Fruit fly (Drosophila melanogaster) whole organism, embryonic: ENCODE data around the gene mask.

Experiments used
- ATbp ChIP-seq: fragments of 200-800 bp; sonication (Bioruptor generic); optimal IDR thresholded peaks from 2 replicates; lab custom pipeline; 2017; ENCODE audit warnings: missing biosample characterization, mild to moderate bottlenecking, missing genetic modification characterization, missing genetic modification reagents
- CG10209 ChIP-seq: fragments of 200-800 bp; sonication (Bioruptor generic); optimal IDR thresholded peaks from 3 replicates; lab custom pipeline; 2017; ENCODE audit warnings: missing biosample characterization, mild to moderate bottlenecking, missing genetic modification characterization, missing genetic modification reagents
- CG10462 ChIP-seq: fragments of 200-800 bp; sonication (Bioruptor generic); optimal IDR thresholded peaks from 2 replicates; lab custom pipeline; 2016; ENCODE audit warnings: missing biosample characterization, missing genetic modification characterization
- CG12299 ChIP-seq: fragments of 200-800 bp; sonication (Bioruptor generic); optimal IDR thresholded peaks from 2 replicates; lab custom pipeline; 2018; ENCODE audit warnings: missing biosample characterization, mild to moderate bottlenecking, missing genetic modification characterization
- CG12744 ChIP-seq: fragments of 200-800 bp; sonication (Bioruptor generic); optimal IDR thresholded peaks from 2 replicates; lab custom pipeline; 2016; ENCODE audit warnings: missing biosample characterization, missing genetic modification characterization
- CG13624 ChIP-seq: fragments of 200-800 bp; sonication (Bioruptor generic); optimal IDR thresholded peaks from 2 replicates; lab custom pipeline; 2016; ENCODE audit warnings: missing biosample characterization, missing genetic modification characterization
- CG14050 ChIP-seq: fragments of 200-800 bp; sonication (Bioruptor generic); IDR thresholded peaks from 3 replicates; pipeline ENCODE4 v1.3.6; 2022; ENCODE audit warnings: missing biosample characterization, missing genetic modification characterization
- CG15514 ChIP-seq: fragments of 200-800 bp; sonication (Bioruptor generic); optimal IDR thresholded peaks from 3 replicates; lab custom pipeline; 2017; ENCODE audit warnings: missing biosample characterization, missing genetic modification characterization, mild to moderate bottlenecking, moderate library complexity, missing genetic modification reagents
- CG15601 ChIP-seq: fragments of 200-800 bp; sonication (Bioruptor generic); optimal IDR thresholded peaks from 3 replicates; lab custom pipeline; 2019; ENCODE audit warnings: missing biosample characterization, mild to moderate bottlenecking, missing genetic modification characterization, moderate library complexity
- CG16779 ChIP-seq: fragments of 200-800 bp; sonication (Bioruptor generic); IDR thresholded peaks from 2 replicates; pipeline ENCODE4 v1.3.6; 2022; ENCODE audit warnings: missing biosample characterization, missing genetic modification characterization
- CG16863 ChIP-seq: fragments of 200-800 bp; sonication (Bioruptor generic); optimal IDR thresholded peaks from 3 replicates; lab custom pipeline; 2016; ENCODE audit warnings: missing biosample characterization, missing genetic modification characterization
- CG17186 ChIP-seq: fragments of 200-800 bp; sonication (Bioruptor generic); optimal IDR thresholded peaks from 3 replicates; lab custom pipeline; 2017; ENCODE audit warnings: missing biosample characterization, missing genetic modification reagents, missing genetic modification characterization
- CG17359 ChIP-seq: fragments of 200-800 bp; sonication (Bioruptor generic); optimal IDR thresholded peaks from 3 replicates; lab custom pipeline; 2018; ENCODE audit warnings: missing biosample characterization, mild to moderate bottlenecking, missing genetic modification characterization, moderate library complexity
- CG17568 ChIP-seq: fragments of 200-800 bp; sonication (Bioruptor generic); optimal IDR thresholded peaks from 2 replicates; lab custom pipeline; 2018; ENCODE audit warnings: missing biosample characterization, mild to moderate bottlenecking, missing genetic modification characterization, moderate library complexity
- CG18011 ChIP-seq: fragments of 200-800 bp; sonication (Bioruptor generic); optimal IDR thresholded peaks from 2 replicates; lab custom pipeline; 2017; ENCODE audit warnings: missing biosample characterization, missing genetic modification characterization, mild to moderate bottlenecking, moderate library complexity, missing genotype
- CG2199 ChIP-seq: fragments of 200-800 bp; sonication (Bioruptor generic); IDR thresholded peaks from 3 replicates; pipeline ENCODE4 v1.3.6; 2022; ENCODE audit warnings: missing biosample characterization, missing genetic modification characterization
- CG31441 ChIP-seq: fragments of 200-800 bp; sonication (Bioruptor generic); IDR thresholded peaks from 2 replicates; pipeline ENCODE4 v1.3.6; 2022; ENCODE audit warnings: missing biosample characterization, missing genetic modification characterization
- CG3995 ChIP-seq: fragments of 200-800 bp; sonication (Bioruptor generic); optimal IDR thresholded peaks from 3 replicates; lab custom pipeline; 2016; ENCODE audit warnings: missing biosample characterization, missing genetic modification characterization
- CG5953 ChIP-seq: fragments of 200-800 bp; sonication (Bioruptor generic); IDR thresholded peaks from 2 replicates; pipeline ENCODE4 v1.3.6; 2022; ENCODE audit warnings: missing biosample characterization, missing genetic modification characterization
- CG8281 ChIP-seq: fragments of 200-800 bp; sonication (Bioruptor generic); optimal IDR thresholded peaks from 2 replicates; lab custom pipeline; 2018; ENCODE audit warnings: missing biosample characterization, mild to moderate bottlenecking, missing genetic modification characterization, moderate library complexity
- CG8359 ChIP-seq: fragments of 200-800 bp; sonication (Bioruptor generic); optimal IDR thresholded peaks from 2 replicates; lab custom pipeline; 2017; ENCODE audit warnings: missing biosample characterization, mild to moderate bottlenecking, missing genetic modification characterization, borderline replicate concordance
- CG9215 ChIP-seq: fragments of 200-800 bp; sonication (Bioruptor generic); IDR thresholded peaks from 2 replicates; pipeline ENCODE4 v1.3.6; 2022; ENCODE audit warnings: missing biosample characterization, missing genetic modification characterization
- CG9797 ChIP-seq: fragments of 200-800 bp; sonication (Bioruptor generic); optimal IDR thresholded peaks from 3 replicates; lab custom pipeline; 2018; ENCODE audit warnings: missing biosample characterization, mild to moderate bottlenecking, missing genetic modification characterization
- CG9876 ChIP-seq: fragments of 200-800 bp; sonication (Bioruptor generic); optimal IDR thresholded peaks from 2 replicates; lab custom pipeline; 2016; ENCODE audit warnings: missing biosample characterization, missing genetic modification characterization
- Dref ChIP-seq: fragments of 200-800 bp; sonication (Bioruptor generic); IDR thresholded peaks from 2 replicates; pipeline ENCODE4 v1.3.6; 2022; ENCODE audit warnings: missing biosample characterization, missing genetic modification characterization
- Fer2 ChIP-seq: fragments of 200-800 bp; sonication (Bioruptor generic); optimal IDR thresholded peaks from 2 replicates; lab custom pipeline; 2018; ENCODE audit warnings: missing biosample characterization, mild to moderate bottlenecking, missing genetic modification characterization, moderate library complexity
- Gsc ChIP-seq: fragments of 200-800 bp; sonication (Bioruptor generic); IDR thresholded peaks from 2 replicates; pipeline ENCODE4 v1.3.6; 2022; ENCODE audit warnings: missing biosample characterization, missing genetic modification characterization
- HmgZ ChIP-seq: fragments of 200-800 bp; sonication (Bioruptor generic); optimal IDR thresholded peaks from 2 replicates; lab custom pipeline; 2018; ENCODE audit warnings: missing biosample characterization, mild to moderate bottlenecking, missing genetic modification characterization
- Jarid2 ChIP-seq: fragments of 200-800 bp; sonication (Bioruptor generic); optimal IDR thresholded peaks from 3 replicates; lab custom pipeline; 2017; ENCODE audit warnings: mild to moderate bottlenecking, missing biosample characterization, missing genetic modification reagents, missing genetic modification characterization
- Mrtf ChIP-seq: fragments of 200-800 bp; sonication (Bioruptor generic); IDR thresholded peaks from 3 replicates; pipeline ENCODE4 v1.3.6; 2022; ENCODE audit warnings: missing biosample characterization, missing genetic modification characterization
- NC2β ChIP-seq: fragments of 200-800 bp; sonication (Bioruptor generic); optimal IDR thresholded peaks from 2 replicates; lab custom pipeline; 2016; ENCODE audit warnings: missing biosample characterization, missing genetic modification characterization
- Nf-YA ChIP-seq: fragments of 200-800 bp; sonication (Bioruptor generic); IDR thresholded peaks from 2 replicates; pipeline ENCODE4 v1.3.6; 2022; ENCODE audit warnings: missing biosample characterization, missing genetic modification characterization
- Oaz ChIP-seq: fragments of 200-800 bp; sonication (Bioruptor generic); IDR thresholded peaks from 2 replicates; pipeline ENCODE4 v1.3.6; 2022; ENCODE audit warnings: missing biosample characterization, missing genetic modification characterization
- Oli ChIP-seq: fragments of 200-800 bp; sonication (Bioruptor generic); optimal IDR thresholded peaks from 2 replicates; lab custom pipeline; 2018; ENCODE audit warnings: missing biosample characterization, mild to moderate bottlenecking, missing genetic modification characterization, moderate library complexity
- Rx ChIP-seq: fragments of 200-800 bp; sonication (Bioruptor generic); IDR thresholded peaks from 2 replicates; pipeline ENCODE4 v1.3.6; 2022; ENCODE audit warnings: missing biosample characterization, missing genetic modification characterization
- Spps ChIP-seq: fragments of 200-800 bp; sonication (Bioruptor generic); optimal IDR thresholded peaks from 2 replicates; lab custom pipeline; 2018; ENCODE audit warnings: missing biosample characterization, mild to moderate bottlenecking, missing genetic modification characterization
- Vsx1 ChIP-seq: fragments of 200-800 bp; sonication (Bioruptor generic); optimal IDR thresholded peaks from 2 replicates; lab custom pipeline; 2017; ENCODE audit warnings: missing biosample characterization, mild to moderate bottlenecking, missing genetic modification characterization, missing genetic modification reagents
- Xrp1 ChIP-seq: fragments of 200-800 bp; sonication (Bioruptor generic); IDR thresholded peaks from 2 replicates; pipeline ENCODE4 v1.3.6; 2022; ENCODE audit warnings: missing biosample characterization, missing genetic modification characterization
- bab2 ChIP-seq: fragments of 200-800 bp; sonication (Bioruptor generic); optimal IDR thresholded peaks from 2 replicates; lab custom pipeline; 2016; ENCODE audit warnings: missing biosample characterization, missing genetic modification characterization
- chm ChIP-seq: fragments of 200-800 bp; sonication (Bioruptor generic); IDR thresholded peaks from 2 replicates; pipeline ENCODE4 v1.3.6; 2022; ENCODE audit warnings: missing biosample characterization, missing genetic modification characterization
- cwo ChIP-seq: fragments of 200-800 bp; sonication (Bioruptor generic); optimal IDR thresholded peaks from 3 replicates; lab custom pipeline; 2017; ENCODE audit warnings: missing biosample characterization, missing genetic modification characterization, mild to moderate bottlenecking, moderate library complexity, missing genetic modification reagents
- fru ChIP-seq: fragments of >200 bp; optimal IDR thresholded peaks from 2 replicates; lab custom pipeline; 2017
- gfzf ChIP-seq: fragments of 200-800 bp; sonication (Bioruptor generic); optimal IDR thresholded peaks from 2 replicates; lab custom pipeline; 2016; ENCODE audit warnings: missing biosample characterization, mild to moderate bottlenecking, missing genetic modification characterization, moderate library complexity
- gsb-n ChIP-seq: fragments of 200-800 bp; sonication (Bioruptor generic); optimal IDR thresholded peaks from 3 replicates; lab custom pipeline; 2018; ENCODE audit warnings: missing biosample characterization, mild to moderate bottlenecking, missing genetic modification characterization
- knrl ChIP-seq: fragments of 200-800 bp; sonication (Bioruptor generic); IDR thresholded peaks from 3 replicates; pipeline ENCODE4 v1.3.6; 2022; ENCODE audit warnings: missing biosample characterization, missing genetic modification characterization; ENCODE audit not compliant: partially characterized antibody
- pho ChIP-seq: fragments of 200-800 bp; sonication (Bioruptor generic); optimal IDR thresholded peaks from 2 replicates; lab custom pipeline; 2016; ENCODE audit warnings: missing biosample characterization, missing genetic modification characterization
- shn ChIP-seq: fragments of 200-800 bp; sonication (Bioruptor generic); optimal IDR thresholded peaks from 3 replicates; lab custom pipeline; 2016; ENCODE audit warnings: missing biosample characterization, missing genetic modification characterization
- sr ChIP-seq: fragments of 200-800 bp; sonication (Bioruptor generic); IDR thresholded peaks from 3 replicates; pipeline ENCODE4 v1.3.6; 2022; ENCODE audit warnings: missing biosample characterization, missing genetic modification characterization
- stwl ChIP-seq: fragments of 200-800 bp; sonication (Bioruptor generic); optimal IDR thresholded peaks from 3 replicates; lab custom pipeline; 2018; ENCODE audit warnings: missing biosample characterization, mild to moderate bottlenecking, missing genetic modification characterization, moderate library complexity
- trem ChIP-seq: fragments of 200-800 bp; optimal IDR thresholded peaks from 3 replicates; lab custom pipeline; 2019; ENCODE audit warnings: missing biosample characterization, mild to moderate bottlenecking, missing genetic modification characterization, moderate library complexity
- vnd ChIP-seq: fragments of 200-800 bp; sonication (Bioruptor generic); IDR thresholded peaks from 3 replicates; pipeline ENCODE4 v1.3.6; 2022; ENCODE audit warnings: missing biosample characterization, missing genetic modification characterization; ENCODE audit not compliant: partially characterized antibody

Gene mask

DNA sequence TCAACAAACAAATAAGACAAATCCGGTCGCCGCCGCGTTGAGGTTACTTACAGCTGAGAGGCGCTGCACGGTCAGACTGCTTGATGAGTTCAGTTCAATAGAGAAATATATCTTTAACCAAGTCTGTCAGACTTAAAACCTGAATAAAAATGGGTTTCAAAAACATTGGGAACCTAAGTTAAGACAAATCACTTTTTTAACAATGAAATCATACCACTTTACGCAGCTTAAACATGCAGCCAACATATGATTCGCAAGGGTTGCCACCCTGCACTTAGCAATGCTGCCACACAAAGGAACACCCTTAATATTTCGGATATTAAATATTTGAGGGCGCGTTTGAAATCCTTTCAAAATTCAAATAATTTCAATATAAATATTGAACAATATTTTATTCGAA, 41.7 kb upstream of the mask start, which contains the start of gene CG5515 (continued):
- peak; percentile 46 for TF ChIP-seq CG9797
- TF ChIP-seq Fer2, result peak; percentile 43
- no peak for TF ChIP-seq CG10462 (GFP tag; lab: Kevin White, UChicago)
- TF ChIP-seq knrl (GFP tag; lab: Robert Waterston, UW), result peak; percentile 89
- TF ChIP-seq chm (GFP tag; lab: Robert Waterston, UW), result peak; percentile 74
- TF ChIP-seq CG9876 (GFP tag; lab: Kevin White, UChicago), result peak; percentile 73
- peak; percentile 50 for TF ChIP-seq CG17359 (tag; lab: Kevin White, UChicago)
- TF ChIP-seq gsb-n (tag; lab: Kevin White, UChicago), result no peak
- TF ChIP-seq CG5953 (GFP tag; lab: Robert Waterston, UW), result peak; percentile 79
- no peak; the same call in 1 of the 2 replicates for TF ChIP-seq CG31441 (GFP tag; lab: Robert Waterston, UW)
- no peak for TF ChIP-seq ATbp
- no peak for TF ChIP-seq CG8359
- no peak for TF ChIP-seq CG2199 (GFP tag; lab: Robert Waterston, UW)
- TF ChIP-seq CG9215, result peak; percentile 64
- TF ChIP-seq CG12299 (tag; lab: Kevin White, UChicago), result peak; percentile 28
- peak; percentile 57 for TF ChIP-seq Oli (tag; lab: Kevin White, UChicago)
- no peak for TF ChIP-seq Jarid2 (GFP tag; lab: Kevin White, UChicago)
- peak; percentile 71 for TF ChIP-seq CG16863 (GFP tag; lab: Kevin White, UChicago)
- peak; percentile 50 for TF ChIP-seq CG12744 (GFP tag; lab: Kevin White, UChicago)
- TF ChIP-seq Rx (GFP tag; lab: Robert Waterston, UW), result peak; percentile 70
- peak; percentile 44 for TF ChIP-seq CG3995 (GFP tag; lab: Kevin White, UChicago)
- peak; percentile 66 for TF ChIP-seq CG18011 (GFP tag; lab: Kevin White, UChicago)
- peak; percentile 87 for TF ChIP-seq Xrp1 (GFP tag; lab: Robert Waterston, UW)
- 0 out of 2 replicates have a peak, but pooled peaks have one; percentile 31 for TF ChIP-seq Dref (GFP tag; lab: Robert Waterston, UW)
- TF ChIP-seq vnd (GFP tag; lab: Robert Waterston, UW), result peak; percentile 83
- TF ChIP-seq gfzf (GFP tag; lab: Kevin White, UChicago), result peak; percentile 42
- no peak for TF ChIP-seq CG17186
- 0 out of 2 replicates have a peak, but pooled peaks have one; percentile 32 for TF ChIP-seq Gsc (GFP tag; lab: Robert Waterston, UW)
- peak; percentile 71; the same call in 1 of the 2 replicates for TF ChIP-seq Nf-YA (GFP tag; lab: Robert Waterston, UW)
- TF ChIP-seq CG14050 (GFP tag; lab: Robert Waterston, UW), result peak; percentile 80
- TF ChIP-seq stwl (tag; lab: Kevin White, UChicago), result peak; percentile 84
- TF ChIP-seq CG15514, result peak; percentile 45
- no peak for TF ChIP-seq CG8281 (tag; lab: Kevin White, UChicago)
- TF ChIP-seq trem, result peak; percentile 54
- TF ChIP-seq bab2 (GFP tag; lab: Kevin White, UChicago), result peak; percentile 79
- TF ChIP-seq HmgZ (tag; lab: Kevin White, UChicago), result peak; percentile 82
- peak; percentile 73 for TF ChIP-seq Mrtf (GFP tag; lab: Robert Waterston, UW)
- TF ChIP-seq cwo (GFP tag; lab: Kevin White, UChicago), result no peak
- TF ChIP-seq CG17568 (GFP tag; lab: Kevin White, UChicago), result no peak
- peak; percentile 82 for TF ChIP-seq CG13624
- peak; percentile 89 for TF ChIP-seq shn (GFP tag; lab: Kevin White, UChicago)
- peak; percentile 45; the same call in 1 of the 3 replicates for TF ChIP-seq sr
- peak; percentile 89 for TF ChIP-seq pho
- TF ChIP-seq CG16779 (GFP tag; lab: Robert Waterston, UW), result no peak
- TF ChIP-seq fru (lab: Kevin White, UChicago), result no peak
- TF ChIP-seq CG15601 (tag; lab: Kevin White, UChicago), result peak; percentile 76
- TF ChIP-seq Oaz, result peak; percentile 83
- TF ChIP-seq Vsx1, result no peak
- TF ChIP-seq Spps (tag; lab: Kevin White, UChicago), result peak; percentile 20
- TF ChIP-seq NC2β (GFP tag; lab: Kevin White, UChicago), result peak; percentile 61
- TF ChIP-seq CG10209 (GFP tag; lab: Kevin White, UChicago), result peak; percentile 49
